Worm (Caenorhabditis elegans): ENCODE measurements around the gene dhs-7.

The dhs-7 gene

DNA sequence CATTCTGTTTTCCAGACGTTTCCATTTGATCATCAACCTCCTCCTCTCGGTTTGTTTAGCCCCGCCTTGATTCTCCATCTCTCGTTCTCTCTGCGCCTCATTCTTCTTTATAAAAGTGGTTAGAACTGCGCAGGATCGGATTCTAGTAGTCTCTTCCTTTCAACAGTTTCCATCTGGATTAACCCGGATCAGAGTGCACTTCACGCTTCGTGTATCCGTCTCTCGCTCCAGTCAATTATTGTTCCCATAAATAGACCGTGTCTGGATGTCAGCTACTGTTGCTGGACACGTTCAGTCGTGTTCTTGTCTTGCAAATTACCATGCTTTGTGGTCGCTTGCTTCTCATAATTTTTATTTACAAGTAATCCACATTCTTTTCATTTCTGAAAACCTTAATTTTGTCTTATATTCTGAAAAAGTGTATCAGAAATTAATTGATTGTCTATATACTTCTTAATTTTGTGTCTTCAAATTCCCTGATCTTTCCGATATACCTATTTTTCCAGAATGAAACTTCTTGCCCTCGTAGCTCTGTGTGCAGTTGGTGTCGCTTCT, 20.5 kb upstream of the dhs-7 start, which contains the start of gene F32A5.4:
TSS of gene F32A5.4 (plus strand) at position 505 of the 555 bp plus-strand sequence.
- TF ChIP-seq lsy-27 (tag; optimal IDR thresholded peaks at IDR 0.05; ENCODE audit: borderline replicate concordance, insufficient read depth) (no peak), hsf-1 (GFP tag; IDR thresholded peaks at IDR 0.05) (0 out of 2 replicates have a peak, but pooled peaks have one; percentile 37), ama-1 (optimal IDR thresholded peaks at IDR 0.05) (peak; percentile 62), ama-1 (GFP tag; optimal IDR thresholded peaks at IDR 0.05) (no peak)

DNA sequence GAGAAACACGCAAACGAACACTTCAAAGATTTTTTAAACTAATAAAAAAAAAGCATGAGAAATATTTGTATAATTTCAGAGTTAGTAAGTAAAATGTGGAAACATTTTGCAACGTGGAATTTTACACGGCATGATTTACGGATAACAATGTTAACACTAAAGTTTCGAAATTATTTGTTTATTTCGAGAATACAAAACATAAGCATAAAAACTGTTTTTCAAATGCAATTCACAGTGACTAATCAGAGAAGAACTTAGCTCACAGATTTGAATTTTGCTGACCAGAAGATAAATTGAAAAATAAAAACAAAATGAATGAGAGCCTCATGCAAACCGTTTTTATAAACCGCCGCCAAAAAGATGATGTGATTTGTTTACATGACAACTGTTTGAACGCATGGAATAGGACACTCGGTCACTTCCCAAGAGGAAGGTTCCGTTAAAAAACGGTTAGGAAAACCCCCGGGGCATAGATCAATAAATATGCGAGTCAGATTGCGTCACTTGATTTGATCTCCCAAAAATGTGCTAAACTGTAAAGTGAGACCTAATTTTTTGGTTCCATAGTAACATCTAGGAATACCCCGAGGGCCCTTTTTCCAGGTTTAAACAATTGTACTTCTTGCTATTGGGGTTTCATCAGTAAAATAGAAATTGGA, 17.7 kb upstream of the dhs-7 start, which contains the start of gene clh-3:
TSS of gene clh-3 (minus strand) at position 51 of the 659 bp plus-strand sequence.
- TF ChIP-seq aptf-2 (GFP tag; conservative IDR thresholded peaks at IDR 0.05) (peak; percentile 99), efl-1 (GFP tag; optimal IDR thresholded peaks at IDR 0.05) (peak; percentile 61), unc-62 (GFP tag; optimal IDR thresholded peaks at IDR 0.05) (no peak), madf-6 (GFP tag; IDR thresholded peaks at IDR 0.05) (peak; percentile 60), madf-8 (GFP tag; conservative IDR thresholded peaks at IDR 0.05) (peak; percentile 36), rpc-1 (optimal IDR thresholded peaks at IDR 0.05) (no peak), rpc-1 (tag; optimal IDR thresholded peaks at IDR 0.05) (no peak)

DNA sequence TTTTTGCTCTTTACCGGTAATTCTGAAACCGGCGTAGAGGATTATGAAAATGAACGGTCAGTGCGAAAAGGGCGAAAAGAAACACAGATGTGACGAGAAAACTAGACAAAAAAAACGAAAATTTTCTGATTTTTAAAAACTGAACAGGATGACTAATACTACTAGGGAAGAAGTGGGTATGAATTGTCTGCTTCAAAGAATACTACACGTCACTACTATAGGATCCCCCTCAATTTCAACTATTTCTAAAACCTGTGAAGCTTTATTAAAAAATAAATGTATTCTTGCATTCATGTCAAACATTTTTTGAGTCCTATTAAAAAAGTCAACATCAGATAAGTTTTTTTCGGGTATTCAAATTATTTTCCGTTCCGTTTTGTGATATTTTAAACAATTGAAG, 15.8 kb upstream of the dhs-7 start:
- TF ChIP-seq ekl-4 (GFP tag; IDR thresholded peaks at IDR 0.05) (no peak), hmg-20 (GFP tag; IDR thresholded peaks at IDR 0.05) (no peak), C17E4.6 (GFP tag; IDR thresholded peaks at IDR 0.05) (no peak), ceh-100 (GFP tag; IDR thresholded peaks at IDR 0.05) (no peak), Y67H2A.10 (GFP tag; conservative IDR thresholded peaks at IDR 0.05) (no peak), tlf-1 (GFP tag; optimal IDR thresholded peaks at IDR 0.05) (no peak), ceh-40 (GFP tag; IDR thresholded peaks at IDR 0.05) (no peak), dox-1 (GFP tag; IDR thresholded peaks at IDR 0.05) (no peak), akir-1 (GFP tag; optimal IDR thresholded peaks at IDR 0.05) (no peak), pha-4 (tag; optimal IDR thresholded peaks at IDR 0.05) (no peak)

DNA sequence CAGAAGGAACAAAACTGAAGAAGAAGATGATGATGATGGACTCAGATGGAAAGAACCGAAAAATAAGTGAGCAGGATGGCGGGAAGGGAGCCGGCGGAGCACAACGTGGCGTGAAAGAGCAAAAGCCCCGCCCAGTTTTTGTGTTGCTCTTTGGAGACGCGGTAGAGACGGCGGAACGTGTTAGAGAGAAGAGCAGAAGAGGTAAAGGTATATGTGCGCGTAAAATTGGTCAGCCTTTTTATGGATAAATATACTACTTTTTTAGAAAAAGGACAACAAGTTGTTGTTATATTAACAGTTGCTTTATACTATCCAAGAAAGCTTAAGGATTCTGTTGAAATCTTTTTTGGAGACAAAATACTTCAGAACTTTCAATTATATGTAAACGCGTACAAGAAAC, 8.8 kb upstream of the dhs-7 start, which contains the start of gene E04F6.10:
TSS of gene E04F6.10 (minus strand) at position 101 of the 400 bp plus-strand sequence.
- TF ChIP-seq aptf-3 (GFP tag; IDR thresholded peaks at IDR 0.05): no peak
- TF ChIP-seq rcor-1 (GFP tag; IDR thresholded peaks at IDR 0.05): no peak
- TF ChIP-seq nhr-179 (tag; optimal IDR thresholded peaks at IDR 0.05): no peak
- no peak for TF ChIP-seq ceh-40 (GFP tag; IDR thresholded peaks at IDR 0.05)
- no peak for TF ChIP-seq lin-35 (GFP tag; optimal IDR thresholded peaks at IDR 0.05)
- no peak for TF ChIP-seq mel-28 (tag; optimal IDR thresholded peaks at IDR 0.05; ENCODE audit: borderline replicate concordance)
- no peak for TF ChIP-seq pbrm-1 (GFP tag; IDR thresholded peaks at IDR 0.05)
- TF ChIP-seq cebp-1 (GFP tag; IDR thresholded peaks at IDR 0.05): no peak
- no peak for TF ChIP-seq cebp-1 (tag; optimal IDR thresholded peaks at IDR 0.05)
- no peak for TF ChIP-seq nfya-2 (GFP tag; IDR thresholded peaks at IDR 0.05)
- TF ChIP-seq ztf-25 (GFP tag; IDR thresholded peaks at IDR 0.05): no peak
- TF ChIP-seq tbx-9 (tag; optimal IDR thresholded peaks at IDR 0.05; ENCODE audit: borderline replicate concordance): no peak
- no peak for TF ChIP-seq ama-1 (optimal IDR thresholded peaks at IDR 0.05)
- no peak for TF ChIP-seq ama-1 (GFP tag; optimal IDR thresholded peaks at IDR 0.05)
- TF ChIP-seq F22D6.2 (tag; optimal IDR thresholded peaks at IDR 0.05): no peak
- TF ChIP-seq egl-18 (GFP tag; IDR thresholded peaks at IDR 0.05): no peak
- no peak for TF ChIP-seq lir-1 (GFP tag; conservative IDR thresholded peaks at IDR 0.05)
- no peak for TF ChIP-seq bed-1 (GFP tag; IDR thresholded peaks at IDR 0.05)
- TF ChIP-seq dox-1 (GFP tag; IDR thresholded peaks at IDR 0.05): no peak
- no peak for TF ChIP-seq mes-4 (tag; optimal IDR thresholded peaks at IDR 0.05)
- TF ChIP-seq zim-3 (tag; optimal IDR thresholded peaks at IDR 0.05): no peak

Measured in whole organism, young adult.